Worm (Caenorhabditis elegans) whole organism, L2 larva: ENCODE results near the gene lec-8.

Experiments
- C34F6.9 ChIP-seq: fragments of 150-350 bp; optimal IDR thresholded peaks from 2 replicates; lab custom pipeline; 2014; ENCODE audit warnings: missing biosample characterization, missing genetic modification characterization
- F13H6.1 ChIP-seq: sonication (generic microtip); optimal IDR thresholded peaks from 2 replicates; lab custom pipeline; 2016; ENCODE audit warnings: missing genetic modification characterization, missing compliant biosample characterization
- Y55F3AM.14 ChIP-seq: fragments of 200-800 bp; sonication (Bioruptor generic); optimal IDR thresholded peaks from 2 replicates; lab custom pipeline; 2018; ENCODE audit warnings: mild to moderate bottlenecking, missing genetic modification characterization, missing compliant biosample characterization
- ZK546.5 ChIP-seq: sonication (generic microtip); optimal IDR thresholded peaks from 2 replicates; lab custom pipeline; 2017; ENCODE audit warnings: missing biosample characterization, missing genetic modification characterization
- alr-1 ChIP-seq: fragments of 150-350 bp; optimal IDR thresholded peaks from 2 replicates; lab custom pipeline; 2014; ENCODE audit warnings: missing biosample characterization, missing genetic modification characterization
- crh-2 ChIP-seq: sonication (generic microtip); optimal IDR thresholded peaks from 2 replicates; lab custom pipeline; 2017; ENCODE audit warnings: missing biosample characterization, missing genetic modification characterization
- dmd-4 ChIP-seq: sonication (generic microtip); optimal IDR thresholded peaks from 2 replicates; lab custom pipeline; 2017; ENCODE audit warnings: missing biosample characterization, missing genetic modification characterization
- elt-1 ChIP-seq: fragments of 150-350 bp; optimal IDR thresholded peaks from 2 replicates; lab custom pipeline; 2014; ENCODE audit warnings: missing biosample characterization, missing genetic modification characterization
- elt-3 ChIP-seq: sonication (generic microtip); optimal IDR thresholded peaks from 2 replicates; lab custom pipeline; 2017; ENCODE audit warnings: missing biosample characterization, missing genetic modification characterization
- fos-1 ChIP-seq: fragments of 150-350 bp; optimal IDR thresholded peaks from 2 replicates; lab custom pipeline; 2014; ENCODE audit warnings: missing biosample characterization, missing genetic modification characterization
- gmeb-1 ChIP-seq: fragments of 150-350 bp; optimal IDR thresholded peaks from 2 replicates; lab custom pipeline; 2014; ENCODE audit warnings: missing biosample characterization, missing genetic modification characterization
- lin-13 ChIP-seq: fragments of 150-350 bp; optimal IDR thresholded peaks from 2 replicates; lab custom pipeline; 2014; ENCODE audit warnings: missing biosample characterization, missing genetic modification reagents, missing genetic modification characterization
- lin-39 ChIP-seq: fragments of 150-350 bp; optimal IDR thresholded peaks from 2 replicates; lab custom pipeline; 2014; ENCODE audit warnings: missing biosample characterization, missing genetic modification reagents, missing genetic modification characterization
- lsy-2 ChIP-seq, 2 experiments: fragments of 150-350 bp in 1 of 2; sonication (generic microtip) in 1 of 2; optimal IDR thresholded peaks; 2 replicates each; lab custom pipeline; 2014 to 2017; ENCODE audit warnings: missing biosample characterization in 2 of 2, missing genetic modification characterization in 2 of 2
- nhr-11 ChIP-seq: fragments of 150-350 bp; optimal IDR thresholded peaks from 2 replicates; lab custom pipeline; 2014; ENCODE audit warnings: missing biosample characterization, missing genetic modification characterization
- nhr-129 ChIP-seq: fragments of 150-350 bp; optimal IDR thresholded peaks from 2 replicates; lab custom pipeline; 2014; ENCODE audit warnings: missing biosample characterization, missing genetic modification characterization
- nhr-21 ChIP-seq: fragments of 150-350 bp; optimal IDR thresholded peaks from 2 replicates; lab custom pipeline; 2014; ENCODE audit warnings: missing biosample characterization, missing genetic modification characterization
- nhr-237 ChIP-seq: fragments of 150-350 bp; optimal IDR thresholded peaks from 2 replicates; lab custom pipeline; 2014; ENCODE audit warnings: missing biosample characterization, missing genetic modification characterization
- nhr-25 ChIP-seq: fragments of 150-350 bp; sonication (generic microtip); optimal IDR thresholded peaks from 3 replicates; lab custom pipeline; 2014; ENCODE audit warnings: missing biosample characterization, missing genetic modification characterization
- peb-1 ChIP-seq: fragments of 150-350 bp; optimal IDR thresholded peaks from 2 replicates; lab custom pipeline; 2014; ENCODE audit warnings: missing biosample characterization, missing genetic modification characterization
- skn-1 ChIP-seq: sonication (generic microtip); optimal IDR thresholded peaks from 2 replicates; lab custom pipeline; 2017; ENCODE audit warnings: missing biosample characterization, missing genetic modification characterization
- sma-3 ChIP-seq: sonication (generic microtip); optimal IDR thresholded peaks from 2 replicates; lab custom pipeline; 2016; ENCODE audit warnings: missing genetic modification reagents, missing genetic modification characterization, missing compliant biosample characterization
- sma-9 ChIP-seq, 2 experiments: fragments of 150-350 bp in 1 of 2; sonication (generic microtip) in 1 of 2; optimal IDR thresholded peaks; 2 replicates each; lab custom pipeline; 2014 to 2016; ENCODE audit warnings: missing genetic modification characterization in 2 of 2, mild to moderate bottlenecking in 1 of 2, missing biosample characterization in 1 of 2, missing compliant biosample characterization in 1 of 2, missing genetic modification reagents in 1 of 2, moderate library complexity in 1 of 2
- unc-39 ChIP-seq: fragments of 150-350 bp; optimal IDR thresholded peaks from 2 replicates; lab custom pipeline; 2014; ENCODE audit warnings: missing biosample characterization, missing genetic modification characterization
- unc-55 ChIP-seq: fragments of 150-350 bp; sonication (generic microtip); optimal IDR thresholded peaks from 3 replicates; lab custom pipeline; 2014; ENCODE audit warnings: missing biosample characterization, missing genetic modification reagents, missing genetic modification characterization
- unc-62 ChIP-seq: fragments of 150-350 bp; optimal IDR thresholded peaks from 2 replicates; lab custom pipeline; 2014; ENCODE audit warnings: missing biosample characterization, missing genetic modification reagents, missing genetic modification characterization
- zag-1 ChIP-seq: fragments of 150-350 bp; optimal IDR thresholded peaks from 2 replicates; lab custom pipeline; 2014; ENCODE audit warnings: missing biosample characterization, missing genetic modification characterization
- ztf-1 ChIP-seq: fragments of 200-800 bp; sonication (Bioruptor generic); conservative IDR thresholded peaks from 2 replicates; pipeline ENCODE4 v1.3.6; 2022; ENCODE audit warnings: missing genetic modification characterization, missing compliant biosample characterization
- ztf-4 ChIP-seq: fragments of 150-350 bp; optimal IDR thresholded peaks from 2 replicates; lab custom pipeline; 2014; ENCODE audit warnings: missing biosample characterization, missing genetic modification characterization

Gene lec-8

ce11 chrX:9850258-9850657 lies at the start of gene lec-8:
Gene lec-8, plus strand, starts transcription at chrX:9850571.
- TF ChIP-seq elt-3 (tag; lab: Kevin White, UChicago) (no peak), skn-1 (no peak), fos-1 (tag; lab: Kevin White, UChicago) (peak; percentile 90), nhr-25 (tag; lab: Kevin White, UChicago) (no peak)

DNA sequence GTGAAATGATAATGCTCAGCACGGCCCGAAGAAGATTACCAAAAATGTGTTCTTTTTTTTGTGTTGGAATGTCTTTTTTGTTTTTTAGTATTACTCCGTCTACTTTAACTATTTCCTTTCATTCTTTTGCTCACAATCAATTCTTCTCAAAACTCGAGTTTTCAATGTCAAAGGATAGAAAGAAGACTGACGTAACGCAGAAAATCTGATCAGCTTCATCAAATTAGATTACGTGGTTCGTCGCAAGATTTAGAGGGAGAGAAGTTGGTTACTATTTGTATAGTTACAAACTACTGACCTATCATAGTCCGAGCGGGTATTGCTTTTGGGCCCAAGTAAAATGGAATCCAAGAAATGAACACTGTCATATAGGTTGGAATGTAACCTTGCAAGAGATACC lies 46.8 kb upstream of the lec-8 start:
- no peak for TF ChIP-seq alr-1 (tag; lab: Kevin White, UChicago)
- peak; percentile 60 for TF ChIP-seq sma-9 (GFP tag; optimal IDR thresholded peaks at IDR 0.05; lab: Kevin White, UChicago)
- TF ChIP-seq sma-9 (tag; optimal IDR thresholded peaks at IDR 0.05; lab: Kevin White, UChicago), result no peak

DNA sequence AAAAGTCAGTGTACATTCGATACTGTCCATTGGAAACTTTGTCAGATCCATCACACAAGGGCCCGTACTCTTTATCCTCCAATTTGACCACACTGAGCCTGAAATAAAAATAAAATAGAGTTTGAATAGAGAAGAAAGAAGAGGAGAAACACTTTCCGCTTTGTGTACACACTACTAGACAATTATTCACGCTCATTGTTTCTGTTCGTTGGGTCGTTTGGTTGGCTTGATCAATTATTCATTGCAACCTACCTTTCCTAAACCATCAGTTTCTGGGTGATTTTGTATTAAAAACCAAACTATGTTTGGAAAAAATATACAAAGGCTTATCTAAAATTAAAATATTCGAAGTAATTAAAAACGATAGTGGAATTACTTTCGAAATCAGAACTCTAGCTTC lies 45.6 kb upstream of the lec-8 start:
- no peak for TF ChIP-seq lin-39
- TF ChIP-seq elt-1 (tag; lab: Kevin White, UChicago), result no peak
- no peak for TF ChIP-seq nhr-129 (tag; lab: Kevin White, UChicago)
- no peak for TF ChIP-seq Y55F3AM.14
- TF ChIP-seq nhr-237 (tag; lab: Kevin White, UChicago), result no peak
- no peak for TF ChIP-seq gmeb-1 (tag; lab: Kevin White, UChicago)
- no peak for TF ChIP-seq skn-1
- no peak for TF ChIP-seq sma-9 (GFP tag; optimal IDR thresholded peaks at IDR 0.05; lab: Kevin White, UChicago)
- no peak for TF ChIP-seq sma-9 (tag; optimal IDR thresholded peaks at IDR 0.05; lab: Kevin White, UChicago)
- no peak for TF ChIP-seq dmd-4
- TF ChIP-seq, all 48 proteins: peak for 0

DNA sequence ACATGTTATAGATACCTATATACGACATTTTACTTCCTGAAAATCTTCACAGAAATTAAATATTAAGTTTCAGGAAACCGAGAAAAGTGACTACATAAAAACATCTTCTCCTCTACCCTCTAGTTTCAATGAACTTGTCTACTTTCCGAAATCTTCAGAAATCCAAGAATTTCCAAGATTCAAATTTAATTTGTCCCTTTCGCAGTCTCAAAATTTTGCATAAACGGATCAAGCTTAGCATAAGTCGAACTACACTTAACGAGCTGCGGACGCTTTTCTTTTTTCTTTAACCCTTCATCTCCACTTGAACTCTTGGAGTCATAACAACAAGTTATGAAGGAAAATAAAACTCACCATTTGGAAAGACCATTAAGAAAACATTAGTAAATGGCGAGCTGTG lies 44.9 kb upstream of the lec-8 start:
- no peak for TF ChIP-seq unc-62 (GFP tag; lab: Kevin White, UChicago)
- TF ChIP-seq sma-9 (GFP tag; optimal IDR thresholded peaks at IDR 0.05; lab: Kevin White, UChicago), result peak; percentile 8
- no peak for TF ChIP-seq sma-9 (tag; optimal IDR thresholded peaks at IDR 0.05; lab: Kevin White, UChicago)
- TF ChIP-seq, all 48 proteins: peak for 1

ce11 chrX:9807377-9808048 lies 42.9 kb upstream of the lec-8 start, which contains the start of gene lgc-47:
Gene lgc-47, minus strand, starts transcription at chrX:9807662.
- TF ChIP-seq crh-2 (tag; lab: Kevin White, UChicago) (no peak), F13H6.1 (tag; lab: Kevin White, UChicago) (no peak), nhr-237 (tag; lab: Kevin White, UChicago) (no peak), ztf-4 (tag; lab: Kevin White, UChicago) (no peak), fos-1 (tag; lab: Kevin White, UChicago) (no peak), sma-9 (GFP tag; optimal IDR thresholded peaks at IDR 0.05; lab: Kevin White, UChicago) (no peak), sma-9 (tag; optimal IDR thresholded peaks at IDR 0.05; lab: Kevin White, UChicago) (no peak), nhr-21 (tag; lab: Kevin White, UChicago) (no peak), elt-1 (tag; lab: Kevin White, UChicago) (no peak), sma-3 (GFP tag; lab: Kevin White, UChicago) (no peak), lin-13 (no peak), lin-39 (no peak), nhr-11 (tag; lab: Kevin White, UChicago) (no peak)

DNA sequence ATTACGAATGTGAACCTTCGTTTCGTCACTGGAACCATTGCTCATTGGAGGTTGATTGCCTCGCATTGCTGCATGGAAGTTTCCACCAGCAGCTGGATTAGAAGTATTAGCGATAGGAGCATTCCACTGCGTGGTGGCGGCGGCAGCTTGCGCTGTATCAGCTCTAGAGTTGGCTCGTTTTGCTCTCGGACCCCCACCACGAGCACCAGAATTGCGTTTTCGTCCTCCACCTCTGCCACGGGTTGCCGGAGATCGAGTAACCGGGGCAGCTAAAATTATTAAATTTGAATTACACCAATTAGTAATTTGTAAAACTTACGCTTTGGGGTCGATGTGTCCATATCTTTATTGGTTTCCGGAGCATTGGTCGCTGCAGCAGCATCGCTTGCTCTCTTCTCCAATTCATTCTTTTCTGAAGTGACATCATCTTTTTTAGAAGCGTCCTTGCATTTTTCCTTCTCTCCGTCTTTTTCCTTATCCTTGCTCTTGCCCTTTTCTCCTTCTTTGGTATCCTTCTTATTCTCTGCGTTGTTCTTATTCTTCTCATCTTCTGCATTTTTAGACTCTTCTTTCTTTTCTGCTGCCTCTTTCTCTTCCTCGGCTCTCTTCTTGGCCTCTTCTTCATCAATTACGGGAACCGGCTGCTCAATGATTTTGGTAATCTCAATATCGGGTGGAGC lies 36.1 kb upstream of the lec-8 start:
- TF ChIP-seq crh-2 (tag; lab: Kevin White, UChicago), result peak; percentile 23
- no peak for TF ChIP-seq ztf-1 (GFP tag; lab: Robert Waterston, UW)
- peak; percentile 58 for TF ChIP-seq zag-1 (tag; lab: Kevin White, UChicago)
- no peak for TF ChIP-seq ZK546.5 (tag; lab: Kevin White, UChicago)
- peak; percentile 55 for TF ChIP-seq C34F6.9
- no peak for TF ChIP-seq unc-39 (tag; lab: Kevin White, UChicago)
- TF ChIP-seq elt-3 (tag; lab: Kevin White, UChicago), result no peak
- peak; percentile 24 for TF ChIP-seq unc-55 (GFP tag; lab: Kevin White, UChicago)
- TF ChIP-seq peb-1 (tag; lab: Kevin White, UChicago), result no peak
- TF ChIP-seq sma-9 (GFP tag; optimal IDR thresholded peaks at IDR 0.05; lab: Kevin White, UChicago), result peak; percentile 48
- no peak for TF ChIP-seq sma-9 (tag; optimal IDR thresholded peaks at IDR 0.05; lab: Kevin White, UChicago)
- peak; percentile 37 for TF ChIP-seq nhr-129 (tag; lab: Kevin White, UChicago)
- TF ChIP-seq lsy-2 (tag; optimal IDR thresholded peaks at IDR 0.05; lab: Kevin White, UChicago), result no peak
